Worm (Caenorhabditis elegans): ENCODE measurements around the gene mlck-1.

mlck-1 gene

ce11 chrX:10085073-10085472 lies 15.5 kb upstream of the mlck-1 start:
- TF ChIP-seq nhr-77 (tag; optimal IDR thresholded peaks at IDR 0.05) (no peak), tbx-2 (tag; optimal IDR thresholded peaks at IDR 0.05) (no peak), aly-2 (tag; optimal IDR thresholded peaks at IDR 0.05) (no peak), hmg-11 (tag; optimal IDR thresholded peaks at IDR 0.05) (no peak), fos-1 (tag; optimal IDR thresholded peaks at IDR 0.05) (no peak), ceh-16 (tag; optimal IDR thresholded peaks at IDR 0.05) (no peak), elt-1 (tag; optimal IDR thresholded peaks at IDR 0.05) (no peak), mdl-1 (tag; optimal IDR thresholded peaks at IDR 0.05) (no peak), lsy-12 (tag; optimal IDR thresholded peaks at IDR 0.05) (no peak), unc-39 (tag; optimal IDR thresholded peaks at IDR 0.05) (no peak), nhr-25 (tag; optimal IDR thresholded peaks at IDR 0.05) (no peak), mml-1 (tag; optimal IDR thresholded peaks at IDR 0.05) (no peak), skn-1 (tag; optimal IDR thresholded peaks at IDR 0.05) (no peak), R02D3.7 (tag; optimal IDR thresholded peaks at IDR 0.05) (no peak), pqm-1 (tag; optimal IDR thresholded peaks at IDR 0.05) (no peak), ZK546.5 (tag; optimal IDR thresholded peaks at IDR 0.05) (no peak), nhr-23 (tag; optimal IDR thresholded peaks at IDR 0.05) (no peak), egl-5 (tag; optimal IDR thresholded peaks at IDR 0.05) (no peak)

ce11 chrX:10084050-10084672 lies 14.6 kb upstream of the mlck-1 start, which contains the start of gene W07E11.1:
W07E11.1 (plus strand) TSS chrX:10084622.
- peak; percentile 78 for TF ChIP-seq nhr-23 (tag; optimal IDR thresholded peaks at IDR 0.05)
- no peak for TF ChIP-seq sea-2 (GFP tag; optimal IDR thresholded peaks at IDR 0.05)
- TF ChIP-seq ama-1 (optimal IDR thresholded peaks at IDR 0.05): no peak
- no peak for TF ChIP-seq lin-39 (tag; optimal IDR thresholded peaks at IDR 0.05)
- TF ChIP-seq mdl-1 (tag; optimal IDR thresholded peaks at IDR 0.05): no peak
- TF ChIP-seq nhr-43 (tag; optimal IDR thresholded peaks at IDR 0.05; ENCODE audit: poor library complexity, severe bottlenecking): peak; percentile 54
- TF ChIP-seq nhr-67 (tag; optimal IDR thresholded peaks at IDR 0.05): no peak
- no peak for TF ChIP-seq lsy-12 (tag; optimal IDR thresholded peaks at IDR 0.05)
- TF ChIP-seq snpc-4 (tag; optimal IDR thresholded peaks at IDR 0.05): no peak
- no peak for TF ChIP-seq nhr-12 (tag; optimal IDR thresholded peaks at IDR 0.05)
- TF ChIP-seq nhr-76 (tag; optimal IDR thresholded peaks at IDR 0.05): no peak
- TF ChIP-seq ceh-9 (tag; optimal IDR thresholded peaks at IDR 0.05): no peak
- TF ChIP-seq elt-3 (tag; optimal IDR thresholded peaks at IDR 0.05): peak in 1 of 3 experiments; percentile 68
- TF ChIP-seq eor-1 (tag; optimal IDR thresholded peaks at IDR 0.05): no peak
- TF ChIP-seq ceh-28 (tag; optimal IDR thresholded peaks at IDR 0.05): peak; percentile 39
- no peak for TF ChIP-seq tbx-2 (tag; optimal IDR thresholded peaks at IDR 0.05)
- TF ChIP-seq elt-2 (tag; optimal IDR thresholded peaks at IDR 0.05): peak; percentile 97
- TF ChIP-seq fos-1 (tag; optimal IDR thresholded peaks at IDR 0.05): no peak
- no peak for TF ChIP-seq lin-15B (tag; optimal IDR thresholded peaks at IDR 0.05)
- no peak for TF ChIP-seq fkh-2 (tag; optimal IDR thresholded peaks at IDR 0.05)
- TF ChIP-seq aly-2 (tag; optimal IDR thresholded peaks at IDR 0.05): no peak
- peak; percentile 3 for TF ChIP-seq nhr-25 (tag; optimal IDR thresholded peaks at IDR 0.05)
- peak; percentile 22 for TF ChIP-seq jun-1 (tag; optimal IDR thresholded peaks at IDR 0.05)
- TF ChIP-seq nhr-237 (tag; optimal IDR thresholded peaks at IDR 0.05): no peak
- TF ChIP-seq skn-1 (tag; optimal IDR thresholded peaks at IDR 0.05): no peak
- TF ChIP-seq nhr-77 (tag; optimal IDR thresholded peaks at IDR 0.05): no peak
- no peak for TF ChIP-seq elt-1 (tag; optimal IDR thresholded peaks at IDR 0.05)
- peak; percentile 4 for TF ChIP-seq pha-4 (tag; optimal IDR thresholded peaks at IDR 0.05)
- no peak for TF ChIP-seq unc-39 (tag; optimal IDR thresholded peaks at IDR 0.05)
- TF ChIP-seq pqm-1 (tag; optimal IDR thresholded peaks at IDR 0.05): peak; percentile 84
- TF ChIP-seq fkh-10 (GFP tag; optimal IDR thresholded peaks at IDR 0.05): no peak
- TF ChIP-seq egl-27 (tag; optimal IDR thresholded peaks at IDR 0.05): no peak

ce11 chrX:10083272-10083671 lies 13.7 kb upstream of the mlck-1 start:
- TF ChIP-seq elt-3 (tag; optimal IDR thresholded peaks at IDR 0.05) (no peak), ceh-82 (tag; optimal IDR thresholded peaks at IDR 0.05) (no peak), lin-15B (tag; optimal IDR thresholded peaks at IDR 0.05) (no peak)

Measured in whole organism, L3 larva.